Worm (Caenorhabditis elegans) whole organism, late embryonic: Measurements from ENCODE around the gene acl-13.

ENCODE experiments used
- ceh-14 ChIP-seq: sonication (generic microtip); optimal IDR thresholded peaks from 2 replicates; lab custom pipeline; 2016; ENCODE audit warnings: missing genotype, missing genetic modification characterization, missing compliant biosample characterization
- ceh-2 ChIP-seq: sonication (generic microtip); optimal IDR thresholded peaks from 2 replicates; lab custom pipeline; 2016; ENCODE audit warnings: missing genotype, missing genetic modification characterization, missing compliant biosample characterization
- ceh-45 ChIP-seq: fragments of 200-800 bp; sonication (Bioruptor generic); IDR thresholded peaks from 2 replicates; pipeline ENCODE4 v1.3.6; 2022; ENCODE audit warnings: missing genetic modification reagents, missing genetic modification characterization, missing compliant biosample characterization
- ceh-48 ChIP-seq: sonication (generic microtip); optimal IDR thresholded peaks from 2 replicates; lab custom pipeline; 2016; ENCODE audit warnings: missing genetic modification characterization, inconsistent platforms, missing compliant biosample characterization
- ceh-6 ChIP-seq: fragments of 200-800 bp; sonication (Bioruptor generic); optimal IDR thresholded peaks from 2 replicates; lab custom pipeline; 2018; ENCODE audit warnings: mild to moderate bottlenecking, missing genetic modification characterization, missing compliant biosample characterization
- ceh-9 ChIP-seq: sonication (generic microtip); optimal IDR thresholded peaks from 2 replicates; lab custom pipeline; 2016; ENCODE audit warnings: mild to moderate bottlenecking, missing genetic modification characterization, inconsistent platforms, missing compliant biosample characterization
- dmd-4 ChIP-seq: sonication (generic microtip); optimal IDR thresholded peaks from 2 replicates; lab custom pipeline; 2016; ENCODE audit warnings: borderline replicate concordance, missing genetic modification characterization, missing compliant biosample characterization
- dve-1 ChIP-seq: sonication (generic microtip); optimal IDR thresholded peaks from 2 replicates; lab custom pipeline; 2017; ENCODE audit warnings: antibody characterized with exemption, mild to moderate bottlenecking, missing genetic modification characterization, missing compliant biosample characterization
- hlh-8 ChIP-seq: sonication (generic microtip); optimal IDR thresholded peaks from 2 replicates; lab custom pipeline; 2016; ENCODE audit warnings: missing genotype, missing genetic modification characterization, missing compliant biosample characterization
- nfya-1 ChIP-seq: sonication (generic microtip); optimal IDR thresholded peaks from 2 replicates; lab custom pipeline; 2017; ENCODE audit warnings: missing genetic modification characterization, mild to moderate bottlenecking, missing compliant biosample characterization, antibody characterized with exemption, moderate library complexity
- nhr-11 ChIP-seq: fragments of 150-350 bp; optimal IDR thresholded peaks from 2 replicates; lab custom pipeline; 2014; ENCODE audit warnings: missing biosample characterization, missing genetic modification characterization
- pqm-1 ChIP-seq: sonication (generic microtip); optimal IDR thresholded peaks from 2 replicates; lab custom pipeline; 2016; ENCODE audit warnings: missing genetic modification characterization, missing compliant biosample characterization

DNA sequence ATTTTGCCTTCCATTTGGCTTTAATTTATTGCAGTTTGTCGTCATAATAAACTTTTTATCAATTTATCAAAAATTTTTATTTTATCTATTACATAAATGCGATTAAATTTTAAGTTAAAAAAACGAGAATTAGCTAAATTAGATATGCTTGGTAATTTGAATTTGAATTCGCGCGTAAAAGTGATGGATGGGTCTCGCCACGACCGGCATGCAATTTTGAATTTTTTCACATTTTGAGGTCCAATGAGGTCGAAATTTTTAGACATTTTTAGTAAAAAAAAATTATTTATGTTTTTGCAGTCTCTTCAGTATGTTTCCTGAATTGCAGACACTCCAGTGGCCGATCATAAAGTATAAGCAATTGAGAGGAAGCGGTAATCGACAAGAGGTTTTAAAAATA lies 1.6 kb upstream of the acl-13 start, which contains the start of gene dsb-1:
- TF ChIP-seq pqm-1 (tag; lab: Kevin White, UChicago), result no peak
- TF ChIP-seq ceh-45 (GFP tag; lab: Robert Waterston, UW), result no peak
- no peak for TF ChIP-seq dve-1 (tag; lab: Kevin White, UChicago)
- no peak for TF ChIP-seq ceh-9 (tag; lab: Kevin White, UChicago)
- TF ChIP-seq nhr-11, result no peak
- TF ChIP-seq ceh-2, result no peak
- no peak for TF ChIP-seq nfya-1 (tag; lab: Kevin White, UChicago)
- no peak for TF ChIP-seq dmd-4 (tag; lab: Kevin White, UChicago)
- TF ChIP-seq ceh-14, result no peak
- TF ChIP-seq ceh-6 (GFP tag; lab: Kevin White, UChicago), result no peak
- no peak for TF ChIP-seq hlh-8 (tag; lab: Kevin White, UChicago)
- TF ChIP-seq ceh-48 (tag; lab: Kevin White, UChicago), result no peak
